Worm (Caenorhabditis elegans) whole organism, L4 larva: ENCODE results near the gene rbm-39.
A peak's percentile ranks its signal among the peaks of the same experiment; 100 is the strongest.

Experiments used
- aha-1 ChIP-seq: fragments of 150-350 bp; peaks from one replicate; lab custom pipeline; 2014; ENCODE audit warnings: missing biosample characterization, missing genetic modification characterization
- daf-16 ChIP-seq, 3 experiments: sonication (generic microtip); optimal IDR thresholded peaks; 2 replicates each; lab custom pipeline; 2016 to 2017; ENCODE audit warnings: missing genetic modification characterization in 3 of 3, missing genetic modification reagents in 3 of 3, mild to moderate bottlenecking in 2 of 3, missing compliant biosample characterization in 2 of 3, missing biosample characterization in 1 of 3, moderate library complexity in 1 of 3
- daf-19 ChIP-seq: fragments of 200-800 bp; sonication (Bioruptor generic); conservative IDR thresholded peaks from 2 replicates; pipeline ENCODE4 v1.3.6; 2022; ENCODE audit warnings: missing genetic modification characterization, missing compliant biosample characterization
- gei-8 ChIP-seq: fragments of 200-800 bp; sonication (Bioruptor generic); optimal IDR thresholded peaks from 2 replicates; lab custom pipeline; 2018; ENCODE audit warnings: mild to moderate bottlenecking, missing genetic modification characterization, missing compliant biosample characterization
- hlh-11 ChIP-seq: fragments of 200-800 bp; sonication (Bioruptor generic); optimal IDR thresholded peaks from 2 replicates; lab custom pipeline; 2018; ENCODE audit warnings: mild to moderate bottlenecking, missing genetic modification characterization, missing compliant biosample characterization
- pha-4 ChIP-seq, 2 experiments: fragments of 150-350 bp in 1 of 2; fragments of 200-800 bp in 1 of 2; sonication (Bioruptor generic) in 1 of 2; IDR thresholded peaks in 1 of 2; optimal IDR thresholded peaks in 1 of 2; 2 replicates each; pipeline versions ENCODE4 v1.3.6 to Lab custom; 2014 to 2022; ENCODE audit warnings: missing genetic modification characterization in 2 of 2, missing genetic modification reagents in 2 of 2, missing biosample characterization in 1 of 2, missing compliant biosample characterization in 1 of 2
- set-16 ChIP-seq: fragments of 200-800 bp; sonication (Bioruptor generic); IDR thresholded peaks from 2 replicates; pipeline ENCODE4 v1.3.6; 2022; ENCODE audit warnings: missing genetic modification reagents, missing genetic modification characterization, missing compliant biosample characterization
- zfp-2 ChIP-seq: sonication (generic microtip); optimal IDR thresholded peaks from 2 replicates; lab custom pipeline; 2016; ENCODE audit warnings: mild to moderate bottlenecking, missing genetic modification characterization, missing compliant biosample characterization

rbm-39 gene

DNA sequence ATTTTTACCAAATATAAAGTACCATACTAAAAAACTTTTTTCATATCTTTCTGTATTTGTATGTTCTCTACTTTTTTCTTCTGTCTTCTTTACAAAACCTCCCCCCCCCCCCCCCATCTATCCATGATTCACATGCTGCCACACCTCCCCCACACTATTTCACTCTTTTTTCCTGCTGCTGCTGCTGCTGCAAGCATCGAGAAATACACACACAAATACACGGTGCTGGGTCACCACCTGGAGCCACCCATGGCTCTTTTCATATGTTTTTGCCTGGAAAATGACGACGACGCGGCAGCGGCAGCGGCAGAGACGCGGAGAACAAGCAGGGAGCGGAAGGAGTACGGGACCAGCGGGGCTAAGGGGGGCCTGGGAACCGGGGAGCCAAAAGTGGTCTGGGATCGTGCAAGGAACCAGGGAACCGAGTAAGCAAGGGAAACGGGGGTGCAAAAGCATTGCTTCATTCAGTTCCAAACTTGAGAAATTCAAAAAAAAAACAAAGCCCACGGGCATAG is 56.4 kb downstream of the rbm-39 start:
- TF ChIP-seq daf-19 = no peak
- peak; percentile 33; the same call in 1 of the 2 replicates for TF ChIP-seq pha-4 (GFP tag; IDR thresholded peaks at IDR 0.05; lab: Robert Waterston, UW)
- TF ChIP-seq pha-4 (tag; optimal IDR thresholded peaks at IDR 0.05; lab: Kevin White, UChicago) = no peak
- TF ChIP-seq aha-1 (tag; lab: Kevin White, UChicago) = peak; percentile 65
- TF ChIP-seq gei-8 (GFP tag; lab: Kevin White, UChicago) = no peak
- TF ChIP-seq hlh-11 = peak; percentile 72
- TF ChIP-seq set-16 (GFP tag; lab: Robert Waterston, UW) = peak; percentile 92
- no peak for TF ChIP-seq daf-16 (GFP tag; optimal IDR thresholded peaks at IDR 0.05; lab: Kevin White, UChicago)
- peak; percentile 2 for TF ChIP-seq daf-16 (tag; optimal IDR thresholded peaks at IDR 0.05; lab: Kevin White, UChicago)
- no peak for TF ChIP-seq zfp-2 (tag; lab: Kevin White, UChicago)
